Fruit fly (Drosophila melanogaster) whole organism, embryonic: Measurements from ENCODE around the gene CG43339.

Experiments used
- Asciz ChIP-seq: fragments of 200-800 bp; sonication (Bioruptor generic); optimal IDR thresholded peaks from 2 replicates; lab custom pipeline; 2017; ENCODE audit warnings: missing biosample characterization, mild to moderate bottlenecking, missing genetic modification characterization, missing genetic modification reagents
- CG10267 ChIP-seq: fragments of 200-800 bp; sonication (Bioruptor generic); optimal IDR thresholded peaks from 2 replicates; lab custom pipeline; 2018; ENCODE audit warnings: missing biosample characterization, mild to moderate bottlenecking, missing genetic modification characterization, moderate library complexity
- CG10654 ChIP-seq: fragments of 200-800 bp; sonication (Bioruptor generic); optimal IDR thresholded peaks from 2 replicates; lab custom pipeline; 2016; ENCODE audit warnings: missing biosample characterization, missing genetic modification characterization
- CG11695 ChIP-seq: fragments of 200-800 bp; sonication (Bioruptor generic); IDR thresholded peaks from 3 replicates; pipeline ENCODE4 v1.3.6; 2022; ENCODE audit warnings: missing biosample characterization, missing genetic modification characterization
- CG11723 ChIP-seq: fragments of 200-800 bp; sonication (Bioruptor generic); optimal IDR thresholded peaks from 2 replicates; lab custom pipeline; 2017; ENCODE audit warnings: missing biosample characterization, mild to moderate bottlenecking, missing genetic modification characterization
- CG12299 ChIP-seq: fragments of 200-800 bp; sonication (Bioruptor generic); optimal IDR thresholded peaks from 2 replicates; lab custom pipeline; 2018; ENCODE audit warnings: missing biosample characterization, mild to moderate bottlenecking, missing genetic modification characterization
- CG13894 ChIP-seq: fragments of 200-800 bp; sonication (Bioruptor generic); optimal IDR thresholded peaks from 3 replicates; lab custom pipeline; 2018; ENCODE audit warnings: missing biosample characterization, mild to moderate bottlenecking, missing genetic modification characterization, moderate library complexity
- CG14860 ChIP-seq: fragments of 200-800 bp; sonication (Bioruptor generic); IDR thresholded peaks from 3 replicates; pipeline ENCODE4 v1.3.6; 2022; ENCODE audit warnings: missing biosample characterization, missing genetic modification characterization; ENCODE audit not compliant: partially characterized antibody
- CG2116 ChIP-seq: fragments of 200-800 bp; sonication (Bioruptor generic); optimal IDR thresholded peaks from 3 replicates; lab custom pipeline; 2018; ENCODE audit warnings: missing biosample characterization, mild to moderate bottlenecking, missing genetic modification characterization
- CG30431 ChIP-seq: fragments of 200-800 bp; sonication (Bioruptor generic); optimal IDR thresholded peaks from 2 replicates; lab custom pipeline; 2017; ENCODE audit warnings: missing biosample characterization, missing genetic modification characterization
- CG32532 ChIP-seq: fragments of 200-800 bp; sonication (Bioruptor generic); IDR thresholded peaks from 2 replicates; pipeline ENCODE4 v1.3.6; 2022; ENCODE audit warnings: missing biosample characterization, missing genetic modification characterization
- CG42726 ChIP-seq: fragments of 200-800 bp; sonication (Bioruptor generic); IDR thresholded peaks from 2 replicates; pipeline ENCODE4 v1.3.6; 2022; ENCODE audit warnings: missing biosample characterization, missing genetic modification characterization; ENCODE audit not compliant: partially characterized antibody
- CG4282 ChIP-seq: fragments of 200-800 bp; sonication (Bioruptor generic); optimal IDR thresholded peaks from 2 replicates; lab custom pipeline; 2016; ENCODE audit warnings: missing biosample characterization, missing genetic modification characterization
- CG4617 ChIP-seq: fragments of 200-800 bp; sonication (Bioruptor generic); optimal IDR thresholded peaks from 3 replicates; lab custom pipeline; 2016; ENCODE audit warnings: missing biosample characterization, missing genetic modification characterization, borderline replicate concordance
- CG8765 ChIP-seq: fragments of 200-800 bp; sonication (Bioruptor generic); IDR thresholded peaks from 2 replicates; pipeline ENCODE4 v1.3.6; 2022; ENCODE audit warnings: missing biosample characterization, missing genetic modification characterization
- CG9609 ChIP-seq: fragments of 200-800 bp; sonication (Bioruptor generic); optimal IDR thresholded peaks from 3 replicates; lab custom pipeline; 2016; ENCODE audit warnings: missing biosample characterization, missing genetic modification characterization
- CG9932 ChIP-seq: fragments of 200-800 bp; sonication (Bioruptor generic); IDR thresholded peaks from 2 replicates; pipeline ENCODE4 v1.3.6; 2022; ENCODE audit warnings: missing biosample characterization, missing genetic modification characterization
- Camta ChIP-seq: fragments of 200-800 bp; sonication (Bioruptor generic); optimal IDR thresholded peaks from 2 replicates; lab custom pipeline; 2016; ENCODE audit warnings: missing biosample characterization, missing genetic modification characterization
- Deaf1 ChIP-seq: fragments of 200-800 bp; optimal IDR thresholded peaks from 3 replicates; lab custom pipeline; 2019; ENCODE audit warnings: missing biosample characterization, mild to moderate bottlenecking, missing genetic modification characterization, moderate library complexity
- Doc2 ChIP-seq: fragments of 200-800 bp; sonication (Bioruptor generic); IDR thresholded peaks from 2 replicates; pipeline ENCODE4 v1.3.6; 2022; ENCODE audit warnings: missing biosample characterization, missing genetic modification characterization
- E2f2 ChIP-seq: fragments of 200-800 bp; sonication (Bioruptor generic); IDR thresholded peaks from 2 replicates; pipeline ENCODE4 v1.3.6; 2022; ENCODE audit warnings: missing biosample characterization, missing genetic modification characterization
- Ets97D ChIP-seq: fragments of 200-800 bp; sonication (Bioruptor generic); optimal IDR thresholded peaks from 3 replicates; lab custom pipeline; 2016; ENCODE audit warnings: missing biosample characterization, missing genetic modification characterization
- HLH54F ChIP-seq: fragments of 200-800 bp; sonication (Bioruptor generic); optimal IDR thresholded peaks from 3 replicates; lab custom pipeline; 2016; ENCODE audit warnings: missing biosample characterization, missing genetic modification characterization
- Lpt ChIP-seq: fragments of >200 bp; optimal IDR thresholded peaks from 2 replicates; lab custom pipeline; 2018; ENCODE audit warnings: missing biosample characterization, missing genetic modification characterization
- Meics ChIP-seq: fragments of 200-800 bp; sonication (Bioruptor generic); optimal IDR thresholded peaks from 2 replicates; lab custom pipeline; 2017; ENCODE audit warnings: missing biosample characterization, mild to moderate bottlenecking, missing genetic modification characterization
- Rfx ChIP-seq: fragments of 200-800 bp; sonication (Bioruptor generic); IDR thresholded peaks from 2 replicates; pipeline ENCODE4 v1.3.6; 2022; ENCODE audit warnings: missing biosample characterization, missing genetic modification characterization
- Side ChIP-seq: fragments of 200-800 bp; sonication (Bioruptor generic); optimal IDR thresholded peaks from 2 replicates; lab custom pipeline; 2016; ENCODE audit warnings: missing biosample characterization, missing genetic modification characterization
- Sry-β ChIP-seq: fragments of 200-800 bp; sonication (Bioruptor generic); optimal IDR thresholded peaks from 2 replicates; lab custom pipeline; 2018; ENCODE audit warnings: missing biosample characterization, mild to moderate bottlenecking, missing genetic modification characterization, moderate library complexity
- Tbp ChIP-seq: fragments of >200 bp; optimal IDR thresholded peaks from 2 replicates; lab custom pipeline; 2018; ENCODE audit warnings: missing biosample characterization, missing genetic modification characterization
- amos ChIP-seq: fragments of 200-800 bp; sonication (Bioruptor generic); IDR thresholded peaks from 2 replicates; pipeline ENCODE4 v1.3.6; 2022; ENCODE audit warnings: missing biosample characterization, missing genetic modification characterization; ENCODE audit not compliant: partially characterized antibody
- bcd ChIP-seq: fragments of 200-800 bp; sonication (Bioruptor generic); optimal IDR thresholded peaks from 2 replicates; lab custom pipeline; 2017; ENCODE audit warnings: missing biosample characterization, mild to moderate bottlenecking, missing genetic modification characterization
- bigmax ChIP-seq: fragments of 200-800 bp; sonication (Bioruptor generic); optimal IDR thresholded peaks from 2 replicates; lab custom pipeline; 2018; ENCODE audit warnings: missing biosample characterization, mild to moderate bottlenecking, missing genetic modification characterization
- cas ChIP-seq: fragments of 200-800 bp; sonication (Bioruptor generic); IDR thresholded peaks from 2 replicates; pipeline ENCODE4 v1.3.6; 2022; ENCODE audit warnings: missing biosample characterization, missing genetic modification characterization
- chn ChIP-seq: fragments of 200-800 bp; sonication (Bioruptor generic); optimal IDR thresholded peaks from 2 replicates; lab custom pipeline; 2016; ENCODE audit warnings: missing biosample characterization, missing genetic modification characterization
- dati ChIP-seq: fragments of 200-800 bp; sonication (Bioruptor generic); IDR thresholded peaks from 2 replicates; pipeline ENCODE4 v1.3.6; 2022; ENCODE audit warnings: missing biosample characterization, missing genetic modification characterization
- dm ChIP-seq: fragments of 200-800 bp; sonication (Bioruptor generic); optimal IDR thresholded peaks from 3 replicates; lab custom pipeline; 2016; ENCODE audit warnings: missing biosample characterization, missing genetic modification characterization
- fru ChIP-seq: fragments of >200 bp; optimal IDR thresholded peaks from 2 replicates; lab custom pipeline; 2017
- gfzf ChIP-seq: fragments of 200-800 bp; sonication (Bioruptor generic); optimal IDR thresholded peaks from 2 replicates; lab custom pipeline; 2016; ENCODE audit warnings: missing biosample characterization, mild to moderate bottlenecking, missing genetic modification characterization, moderate library complexity
- klu ChIP-seq: fragments of 200-800 bp; sonication (Bioruptor generic); IDR thresholded peaks from 2 replicates; pipeline ENCODE4 v1.3.6; 2022; ENCODE audit warnings: missing biosample characterization, missing genetic modification characterization
- nerfin-2 ChIP-seq: fragments of 200-800 bp; sonication (Bioruptor generic); IDR thresholded peaks from 2 replicates; pipeline ENCODE4 v1.3.6; 2022; ENCODE audit warnings: missing biosample characterization, missing genetic modification characterization; ENCODE audit not compliant: partially characterized antibody
- pb ChIP-seq: fragments of 200-800 bp; sonication (Bioruptor generic); optimal IDR thresholded peaks from 3 replicates; lab custom pipeline; 2016; ENCODE audit warnings: missing biosample characterization, missing genetic modification characterization
- pnt ChIP-seq: fragments of 200-800 bp; sonication (Bioruptor generic); optimal IDR thresholded peaks from 3 replicates; lab custom pipeline; 2016; ENCODE audit warnings: missing biosample characterization, missing genetic modification characterization
- pum ChIP-seq: fragments of 200-800 bp; sonication (Bioruptor generic); optimal IDR thresholded peaks from 2 replicates; lab custom pipeline; 2016; ENCODE audit warnings: missing biosample characterization, missing genetic modification characterization
- ranshi ChIP-seq: fragments of 200-800 bp; sonication (Bioruptor generic); IDR thresholded peaks from 2 replicates; pipeline ENCODE4 v1.3.6; 2022; ENCODE audit warnings: missing biosample characterization, missing genetic modification characterization
- sens ChIP-seq: fragments of 200-800 bp; sonication (Bioruptor generic); peaks from one replicate; lab custom pipeline; 2016; ENCODE audit warnings: missing biosample characterization, missing genetic modification characterization
- sim ChIP-seq: fragments of 200-800 bp; sonication (Bioruptor generic); IDR thresholded peaks from 2 replicates; pipeline ENCODE4 v1.3.6; 2022; ENCODE audit warnings: missing biosample characterization, missing genetic modification characterization
- sob ChIP-seq: fragments of 200-800 bp; sonication (Bioruptor generic); IDR thresholded peaks from 2 replicates; pipeline ENCODE4 v1.3.6; 2022; ENCODE audit warnings: missing biosample characterization, missing genetic modification characterization
- sr ChIP-seq: fragments of 200-800 bp; sonication (Bioruptor generic); IDR thresholded peaks from 3 replicates; pipeline ENCODE4 v1.3.6; 2022; ENCODE audit warnings: missing biosample characterization, missing genetic modification characterization
- trem ChIP-seq: fragments of 200-800 bp; optimal IDR thresholded peaks from 3 replicates; lab custom pipeline; 2019; ENCODE audit warnings: missing biosample characterization, mild to moderate bottlenecking, missing genetic modification characterization, moderate library complexity
- tup ChIP-seq: fragments of 200-800 bp; sonication (Bioruptor generic); optimal IDR thresholded peaks from 2 replicates; lab custom pipeline; 2016; ENCODE audit warnings: missing biosample characterization, mild to moderate bottlenecking, missing genetic modification characterization, moderate library complexity
- vvl ChIP-seq: fragments of 200-800 bp; sonication (Bioruptor generic); IDR thresholded peaks from 2 replicates; pipeline ENCODE4 v1.3.6; 2022; ENCODE audit warnings: missing biosample characterization, missing genetic modification characterization
- wek ChIP-seq: fragments of 200-800 bp; sonication (Bioruptor generic); optimal IDR thresholded peaks from 3 replicates; lab custom pipeline; 2018; ENCODE audit warnings: missing biosample characterization, mild to moderate bottlenecking, missing genetic modification characterization, moderate library complexity
- zen ChIP-seq: fragments of 200-800 bp; sonication (Bioruptor generic); optimal IDR thresholded peaks from 3 replicates; lab custom pipeline; 2018; ENCODE audit warnings: missing biosample characterization, mild to moderate bottlenecking, missing genetic modification characterization, moderate library complexity

Gene CG43339

DNA sequence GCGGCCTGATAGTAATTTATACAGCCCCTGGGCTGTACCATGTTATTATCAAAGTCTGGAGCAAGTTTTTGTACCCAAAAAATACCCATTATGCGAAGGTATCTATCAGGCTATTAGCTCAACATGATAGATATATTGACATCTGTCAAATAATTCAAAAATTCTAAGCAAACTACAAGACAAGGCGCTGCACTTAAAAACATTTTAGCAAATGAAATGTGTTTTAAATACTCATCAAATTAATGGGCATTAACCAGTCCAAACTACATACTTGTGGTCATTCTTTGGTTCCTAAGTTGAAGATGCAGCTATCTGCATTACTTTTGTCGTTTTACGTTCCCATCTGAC lies 19.8 kb downstream of the CG43339 start (continued):
- TF ChIP-seq CG4282 (GFP tag; lab: Kevin White, UChicago) (no peak), wek (GFP tag; lab: Kevin White, UChicago) (no peak), CG42726 (GFP tag; lab: Robert Waterston, UW) (no peak), Asciz (GFP tag; lab: Kevin White, UChicago) (peak; percentile 70), fru (lab: Kevin White, UChicago) (no peak), bcd (GFP tag; lab: Kevin White, UChicago) (peak; percentile 67), CG2116 (GFP tag; lab: Kevin White, UChicago) (peak; percentile 10), sr (no peak), dm (GFP tag; lab: Kevin White, UChicago) (no peak), Doc2 (no peak), Tbp (GFP tag; lab: Kevin White, UChicago) (no peak), gfzf (GFP tag; lab: Kevin White, UChicago) (no peak), ranshi (GFP tag; lab: Robert Waterston, UW) (peak; percentile 56; the same call in 1 of the 2 replicates), CG32532 (peak; percentile 63), pb (peak; percentile 40), Rfx (GFP tag; lab: Robert Waterston, UW) (peak; percentile 59; the same call in 1 of the 2 replicates), CG12299 (tag; lab: Kevin White, UChicago) (no peak), Deaf1 (tag; lab: Kevin White, UChicago) (no peak), CG4617 (no peak), zen (tag; lab: Kevin White, UChicago) (peak; percentile 85), Lpt (GFP tag; lab: Kevin White, UChicago) (no peak), CG10267 (peak; percentile 69), bigmax (no peak), trem (tag; lab: Kevin White, UChicago) (peak; percentile 57), chn (GFP tag; lab: Kevin White, UChicago) (peak; percentile 69), CG14860 (GFP tag; lab: Robert Waterston, UW) (no peak), CG11695 (peak; percentile 58; the same call in 1 of the 3 replicates), HLH54F (peak; percentile 27), E2f2 (no peak), sens (GFP tag; lab: Kevin White, UChicago) (peak; percentile 98), tup (GFP tag; lab: Kevin White, UChicago) (no peak), sim (GFP tag; lab: Robert Waterston, UW) (0 out of 2 replicates have a peak, but pooled peaks have one; percentile 21), CG11723 (GFP tag; lab: Kevin White, UChicago) (peak; percentile 30), pnt (GFP tag; lab: Kevin White, UChicago) (peak; percentile 33), Side (GFP tag; lab: Kevin White, UChicago) (peak; percentile 52), Meics (GFP tag; lab: Kevin White, UChicago) (peak; percentile 44), Ets97D (peak; percentile 36), Sry-β (GFP tag; lab: Kevin White, UChicago) (peak; percentile 19), CG13894 (no peak), cas (no peak), pum (GFP tag; lab: Kevin White, UChicago) (no peak), CG30431 (no peak), dati (GFP tag; lab: Robert Waterston, UW) (peak; percentile 43; the same call in 1 of the 2 replicates), nerfin-2 (GFP tag; lab: Robert Waterston, UW) (no peak), Camta (GFP tag; lab: Kevin White, UChicago) (peak; percentile 56), CG8765 (GFP tag; lab: Robert Waterston, UW) (peak; percentile 55; the same call in 1 of the 2 replicates), CG10654 (peak; percentile 61), CG9609 (no peak), amos (no peak), vvl (GFP tag; lab: Robert Waterston, UW) (peak; percentile 91), klu (GFP tag; lab: Robert Waterston, UW) (no peak), CG9932 (no peak), sob (GFP tag; lab: Robert Waterston, UW) (peak; percentile 75)
